Worm (Caenorhabditis elegans) whole organism, late embryonic: ENCODE results near the gene rpc-11.

Source experiments
- dve-1 ChIP-seq: sonication (generic microtip); optimal IDR thresholded peaks from 2 replicates; lab custom pipeline; 2017; ENCODE audit warnings: antibody characterized with exemption, mild to moderate bottlenecking, missing genetic modification characterization, missing compliant biosample characterization
- hlh-30 ChIP-seq: sonication (generic microtip); optimal IDR thresholded peaks from 2 replicates; lab custom pipeline; 2017; ENCODE audit warnings: antibody characterized with exemption, missing genetic modification characterization, missing compliant biosample characterization; ENCODE audit not compliant: insufficient read depth
- nfya-1 ChIP-seq: sonication (generic microtip); optimal IDR thresholded peaks from 2 replicates; lab custom pipeline; 2017; ENCODE audit warnings: missing genetic modification characterization, mild to moderate bottlenecking, missing compliant biosample characterization, antibody characterized with exemption, moderate library complexity
- npax-4 ChIP-seq: sonication (generic microtip); optimal IDR thresholded peaks from 2 replicates; lab custom pipeline; 2016; ENCODE audit warnings: missing genetic modification characterization, missing compliant biosample characterization
- pha-4 ChIP-seq: fragments of 150-350 bp; optimal IDR thresholded peaks from 2 replicates; lab custom pipeline; 2018; ENCODE audit warnings: missing biosample characterization, missing genetic modification reagents, missing genetic modification characterization

DNA sequence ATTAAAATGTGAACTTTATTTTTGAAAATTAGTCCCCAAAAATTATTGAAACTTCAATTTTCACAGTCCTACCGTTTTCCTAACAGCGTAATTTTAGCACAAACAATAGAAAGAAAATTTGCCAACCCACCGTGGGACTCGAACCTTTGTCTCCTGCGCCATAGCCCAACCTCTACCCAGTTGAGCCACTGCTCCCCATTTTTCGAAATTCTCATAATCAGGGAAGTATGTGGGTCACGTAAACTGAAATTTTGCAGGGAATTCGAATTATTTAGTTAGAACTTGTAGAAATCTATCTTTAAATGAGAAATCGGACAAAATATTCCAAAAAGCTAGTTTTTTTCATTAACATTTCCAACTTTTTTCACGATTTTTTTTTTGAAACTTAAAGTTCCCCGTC lies 29.5 kb downstream of the rpc-11 start:
- no peak for TF ChIP-seq pha-4
- TF ChIP-seq dve-1 (tag; lab: Kevin White, UChicago) = no peak
- no peak for TF ChIP-seq npax-4 (tag; lab: Kevin White, UChicago)
- TF ChIP-seq nfya-1 = no peak
- TF ChIP-seq hlh-30 (tag; lab: Kevin White, UChicago) = no peak
